Fruit fly (Drosophila melanogaster): Measurements from ENCODE around the gene ND-SGDH.

DNA sequence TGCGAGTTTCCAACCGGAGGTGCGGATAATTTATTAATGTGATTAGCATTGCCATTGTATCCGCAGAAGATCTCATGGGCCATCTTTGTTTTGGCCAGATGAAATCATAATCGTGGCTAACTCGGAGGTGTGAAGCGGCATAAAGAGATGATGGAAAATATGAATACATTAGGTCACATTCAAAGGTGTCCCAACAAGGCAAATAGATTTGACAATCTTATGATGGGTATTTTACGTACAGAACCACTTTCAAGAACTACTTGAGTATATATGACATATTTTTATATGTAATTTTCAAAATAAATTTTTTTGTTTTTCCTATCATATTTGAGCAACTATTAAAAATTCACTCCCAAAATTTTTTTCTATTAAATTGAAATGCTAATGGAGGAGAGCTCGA, 50.1 kb downstream of the ND-SGDH start, which contains the start of gene CG17154:
- no peak for TF ChIP-seq Dfd (GFP tag; optimal IDR thresholded peaks at IDR 0.05)
- no peak for TF ChIP-seq Mio (GFP tag; optimal IDR thresholded peaks at IDR 0.05)
- TF ChIP-seq fru (GFP tag; optimal IDR thresholded peaks at IDR 0.05): no peak
- no peak for TF ChIP-seq Abd-B (GFP tag; optimal IDR thresholded peaks at IDR 0.05)
- TF ChIP-seq Dif (GFP tag; optimal IDR thresholded peaks at IDR 0.05; ENCODE audit: partially characterized antibody): no peak
- TF ChIP-seq h (GFP tag; optimal IDR thresholded peaks at IDR 0.05): no peak
- no peak for TF ChIP-seq woc (GFP tag; optimal IDR thresholded peaks at IDR 0.05)
- TF ChIP-seq dmrt93B (GFP tag; optimal IDR thresholded peaks at IDR 0.05): no peak
